Worm (Caenorhabditis elegans) whole organism, early embryonic: ENCODE results near the gene F26F12.8.

Experiments
- aly-1 ChIP-seq: sonication (generic microtip); optimal IDR thresholded peaks from 2 replicates; lab custom pipeline; 2016; ENCODE audit warnings: missing genetic modification characterization, missing compliant biosample characterization
- ama-1 ChIP-seq: fragments of 150-350 bp; optimal IDR thresholded peaks from 2 replicates; lab custom pipeline; 2014

DNA sequence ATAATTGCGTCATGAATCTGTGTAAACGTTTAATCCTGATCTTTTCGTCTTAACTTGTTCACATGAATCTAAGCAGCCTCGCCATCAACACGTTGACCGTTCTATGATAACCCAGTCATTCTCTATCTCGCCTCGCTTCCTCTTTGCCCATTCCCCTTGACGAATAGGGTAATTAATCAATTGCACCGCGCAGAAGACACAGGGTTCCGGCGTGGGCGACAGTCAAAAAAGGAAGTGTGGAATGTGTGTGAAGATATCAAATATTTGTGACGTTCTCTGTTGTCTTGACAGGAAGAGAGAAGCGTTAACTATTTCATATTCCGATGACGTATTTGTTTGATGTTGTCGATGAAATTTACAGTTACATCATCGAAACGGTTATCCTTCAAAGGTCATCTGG is 29.5 kb downstream of the F26F12.8 start:
- TF ChIP-seq ama-1 (lab: Kevin White, UChicago), result no peak
- no peak for TF ChIP-seq aly-1
